Worm (Caenorhabditis elegans) whole organism, early embryonic: ENCODE results near the gene Y54G2A.72.
"Not testable (repeated sequence)": the region's sequence is repeated elsewhere in the genome, so short reads cannot be mapped to it uniquely, and the experiment has no call there.

ENCODE experiments used
- B0310.2 ChIP-seq: sonication (generic microtip); optimal IDR thresholded peaks from 2 replicates; lab custom pipeline; 2016; ENCODE audit warnings: mild to moderate bottlenecking, missing genetic modification characterization, missing compliant biosample characterization
- F13C5.2 ChIP-seq: sonication (generic microtip); optimal IDR thresholded peaks from 2 replicates; lab custom pipeline; 2017; ENCODE audit warnings: mild to moderate bottlenecking, missing genetic modification characterization, inconsistent platforms, missing compliant biosample characterization
- aly-1 ChIP-seq: sonication (generic microtip); optimal IDR thresholded peaks from 2 replicates; lab custom pipeline; 2016; ENCODE audit warnings: missing genetic modification characterization, missing compliant biosample characterization
- ama-1 ChIP-seq: fragments of 150-350 bp; optimal IDR thresholded peaks from 2 replicates; lab custom pipeline; 2014
- ceh-13 ChIP-seq: fragments of 200-800 bp; sonication (Bioruptor generic); optimal IDR thresholded peaks from 2 replicates; lab custom pipeline; 2018; ENCODE audit warnings: mild to moderate bottlenecking, missing genetic modification characterization, missing compliant biosample characterization
- ets-7 ChIP-seq: sonication (generic microtip); optimal IDR thresholded peaks from 2 replicates; lab custom pipeline; 2016; ENCODE audit warnings: missing genotype, missing genetic modification characterization, missing compliant biosample characterization
- flt-1 ChIP-seq: fragments of 200-800 bp; sonication (Bioruptor generic); IDR thresholded peaks from 2 replicates; pipeline ENCODE4 v1.3.6; 2022; ENCODE audit warnings: missing genetic modification characterization, missing compliant biosample characterization
- hmbx-1 ChIP-seq: sonication (generic microtip); optimal IDR thresholded peaks from 2 replicates; lab custom pipeline; 2016; ENCODE audit warnings: mild to moderate bottlenecking, missing genetic modification characterization, missing compliant biosample characterization
- hmg-4 ChIP-seq: fragments of 200-800 bp; sonication (Bioruptor generic); optimal IDR thresholded peaks from 2 replicates; lab custom pipeline; 2018; ENCODE audit warnings: mild to moderate bottlenecking, missing genetic modification characterization, missing compliant biosample characterization
- hnd-1 ChIP-seq: sonication (generic microtip); optimal IDR thresholded peaks from 2 replicates; lab custom pipeline; 2016; ENCODE audit warnings: missing genetic modification characterization, missing compliant biosample characterization
- pes-1 ChIP-seq: fragments of 200-800 bp; sonication (Bioruptor generic); IDR thresholded peaks from 2 replicates; pipeline ENCODE4 v1.3.6; 2022; ENCODE audit warnings: missing genetic modification reagents, missing genetic modification characterization, missing compliant biosample characterization
- scrt-1 ChIP-seq: fragments of 200-800 bp; sonication (Bioruptor generic); IDR thresholded peaks from 2 replicates; pipeline ENCODE4 v1.3.6; 2022; ENCODE audit warnings: missing genetic modification characterization, missing compliant biosample characterization
- tbx-11 ChIP-seq: fragments of 200-800 bp; sonication (Bioruptor generic); IDR thresholded peaks from 2 replicates; pipeline ENCODE4 v1.3.6; 2022; ENCODE audit warnings: missing genetic modification characterization, missing compliant biosample characterization
- tra-4 ChIP-seq: sonication (generic microtip); optimal IDR thresholded peaks from 2 replicates; lab custom pipeline; 2017; ENCODE audit warnings: missing genetic modification characterization, missing compliant biosample characterization

DNA sequence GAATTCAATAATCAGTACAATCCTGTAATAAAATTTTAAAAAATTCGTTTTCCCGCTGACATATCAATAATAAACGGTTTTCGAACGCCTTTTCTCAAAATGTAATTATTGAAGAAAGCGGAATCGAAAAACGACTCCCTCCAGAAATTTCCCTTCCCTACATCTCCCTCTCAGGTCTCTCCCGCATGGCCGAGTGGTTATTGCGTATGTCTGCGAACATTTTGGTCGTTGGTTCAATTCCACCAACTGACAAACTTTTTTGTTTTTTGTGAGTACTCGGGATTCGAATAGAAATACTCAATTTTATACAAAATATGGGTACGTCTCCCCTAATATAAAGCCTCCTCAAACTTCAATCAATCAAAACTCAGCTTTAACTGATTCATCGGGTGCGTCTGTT, 37.9 kb upstream of the Y54G2A.72 start:
- TF ChIP-seq ama-1 (lab: Kevin White, UChicago); ceh-13; F13C5.2; ets-7 (tag; lab: Kevin White, UChicago); hmbx-1 (tag; lab: Kevin White, UChicago); tra-4 (tag; lab: Kevin White, UChicago); hmg-4 (GFP tag; lab: Kevin White, UChicago); aly-1 (tag; lab: Kevin White, UChicago); hnd-1 (tag; lab: Kevin White, UChicago); B0310.2 (tag; lab: Kevin White, UChicago): not testable (repeated sequence)
- TF ChIP-seq pes-1 (GFP tag; lab: Robert Waterston, UW): peak; percentile 95
- peak; percentile 93 for TF ChIP-seq tbx-11 (GFP tag; lab: Robert Waterston, UW)
- TF ChIP-seq scrt-1 (GFP tag; lab: Robert Waterston, UW): peak; percentile 95
- peak; percentile 94 for TF ChIP-seq flt-1
